Worm (Caenorhabditis elegans): ENCODE results near the gene pxd-1.

The pxd-1 gene

ce11 chrIII:3975008-3975407 lies 30.9 kb upstream of the pxd-1 start:
- no peak for TF ChIP-seq mls-2 (tag; optimal IDR thresholded peaks at IDR 0.05)
- no peak for TF ChIP-seq zip-8 (tag; optimal IDR thresholded peaks at IDR 0.05)
- no peak for TF ChIP-seq tbx-8 (GFP tag; optimal IDR thresholded peaks at IDR 0.05)
- no peak for TF ChIP-seq lsy-2 (tag; optimal IDR thresholded peaks at IDR 0.05)
- TF ChIP-seq cnd-1 (tag; optimal IDR thresholded peaks at IDR 0.05), result no peak
- TF ChIP-seq ceh-43 (GFP tag; optimal IDR thresholded peaks at IDR 0.05), result no peak
- TF ChIP-seq M03D4.4 (tag; optimal IDR thresholded peaks at IDR 0.05), result no peak
- TF ChIP-seq nhr-28 (tag; optimal IDR thresholded peaks at IDR 0.05), result no peak
- no peak for TF ChIP-seq mab-5 (tag; optimal IDR thresholded peaks at IDR 0.05)
- TF ChIP-seq snpc-4 (tag; optimal IDR thresholded peaks at IDR 0.05), result no peak
- TF ChIP-seq sptf-1 (tag; optimal IDR thresholded peaks at IDR 0.05), result no peak
- TF ChIP-seq unc-120 (tag; optimal IDR thresholded peaks at IDR 0.05; ENCODE audit: poor library complexity, severe bottlenecking), result no peak
- no peak for TF ChIP-seq ceh-83 (GFP tag; optimal IDR thresholded peaks at IDR 0.05)
- no peak for TF ChIP-seq flh-1 (GFP tag; optimal IDR thresholded peaks at IDR 0.05)
- TF ChIP-seq drap-1 (GFP tag; optimal IDR thresholded peaks at IDR 0.05), result no peak
- no peak for TF ChIP-seq elt-1 (tag; optimal IDR thresholded peaks at IDR 0.05; ENCODE audit: borderline replicate concordance, insufficient read depth)

- TF ChIP-seq cnd-1 (tag; optimal IDR thresholded peaks at IDR 0.05) (no peak), ceh-43 (GFP tag; optimal IDR thresholded peaks at IDR 0.05) (no peak), unc-39 (tag; optimal IDR thresholded peaks at IDR 0.05) (no peak), unc-62 (GFP tag; optimal IDR thresholded peaks at IDR 0.05) (no peak), ceh-39 (tag; optimal IDR thresholded peaks at IDR 0.05) (no peak), lin-13 (tag; optimal IDR thresholded peaks at IDR 0.05) (no peak), ceh-83 (GFP tag; optimal IDR thresholded peaks at IDR 0.05) (no peak), elt-3 (tag; optimal IDR thresholded peaks at IDR 0.05) (no peak), lin-32 (GFP tag; optimal IDR thresholded peaks at IDR 0.05) (no peak), mep-1 (tag; optimal IDR thresholded peaks at IDR 0.05) (no peak), sptf-1 (tag; optimal IDR thresholded peaks at IDR 0.05) (no peak), bed-3 (GFP tag; optimal IDR thresholded peaks at IDR 0.05) (no peak), ham-2 (GFP tag; optimal IDR thresholded peaks at IDR 0.05) (no peak), tbx-8 (GFP tag; optimal IDR thresholded peaks at IDR 0.05) (no peak), blmp-1 (tag; optimal IDR thresholded peaks at IDR 0.05) (no peak), mls-2 (tag; optimal IDR thresholded peaks at IDR 0.05) (no peak), elt-1 (tag; optimal IDR thresholded peaks at IDR 0.05; ENCODE audit: borderline replicate concordance, insufficient read depth) (no peak), mab-5 (tag; optimal IDR thresholded peaks at IDR 0.05) (no peak), zip-8 (tag; optimal IDR thresholded peaks at IDR 0.05) (no peak)
These were observed 29.7 kb upstream of the pxd-1 start, which contains the start of gene msi-1 for ce11 chrIII:3976291-3976690. Gene msi-1 (minus strand): TSS chrIII:3976391.

- no peak for TF ChIP-seq M03D4.4 (tag; optimal IDR thresholded peaks at IDR 0.05)
- no peak for TF ChIP-seq flh-1 (GFP tag; optimal IDR thresholded peaks at IDR 0.05)
- TF ChIP-seq mep-1 (tag; optimal IDR thresholded peaks at IDR 0.05), result no peak
- no peak for TF ChIP-seq nhr-2 (tag; optimal IDR thresholded peaks at IDR 0.05)
- no peak for TF ChIP-seq lin-32 (GFP tag; optimal IDR thresholded peaks at IDR 0.05)
- no peak for TF ChIP-seq elt-3 (tag; optimal IDR thresholded peaks at IDR 0.05)
- TF ChIP-seq hlh-1 (tag; optimal IDR thresholded peaks at IDR 0.05), result no peak
- no peak for TF ChIP-seq sptf-1 (tag; optimal IDR thresholded peaks at IDR 0.05)
- no peak for TF ChIP-seq elt-1 (tag; optimal IDR thresholded peaks at IDR 0.05; ENCODE audit: borderline replicate concordance, insufficient read depth)
- no peak for TF ChIP-seq pha-4 (tag; optimal IDR thresholded peaks at IDR 0.05)
- TF ChIP-seq ceh-83 (GFP tag; optimal IDR thresholded peaks at IDR 0.05), result no peak
These were observed 28.9 kb upstream of the pxd-1 start for ce11 chrIII:3976992-3977391.

- TF ChIP-seq ham-2 (GFP tag; optimal IDR thresholded peaks at IDR 0.05), result no peak
- TF ChIP-seq ceh-39 (tag; optimal IDR thresholded peaks at IDR 0.05), result no peak
- no peak for TF ChIP-seq lsy-2 (tag; optimal IDR thresholded peaks at IDR 0.05)
- no peak for TF ChIP-seq unc-62 (GFP tag; optimal IDR thresholded peaks at IDR 0.05)
- no peak for TF ChIP-seq nhr-2 (tag; optimal IDR thresholded peaks at IDR 0.05)
- no peak for TF ChIP-seq M03D4.4 (tag; optimal IDR thresholded peaks at IDR 0.05)
- no peak for TF ChIP-seq unc-39 (tag; optimal IDR thresholded peaks at IDR 0.05)
- no peak for TF ChIP-seq mep-1 (tag; optimal IDR thresholded peaks at IDR 0.05)
- no peak for TF ChIP-seq flh-1 (GFP tag; optimal IDR thresholded peaks at IDR 0.05)
- no peak for TF ChIP-seq ceh-43 (GFP tag; optimal IDR thresholded peaks at IDR 0.05)
- TF ChIP-seq elt-3 (tag; optimal IDR thresholded peaks at IDR 0.05), result no peak
These were observed 27.5 kb upstream of the pxd-1 start for ce11 chrIII:3978438-3978837.

ce11 chrIII:3979980-3980631 lies 25.8 kb upstream of the pxd-1 start:
- TF ChIP-seq nhr-28 (tag; optimal IDR thresholded peaks at IDR 0.05) (no peak), ceh-43 (GFP tag; optimal IDR thresholded peaks at IDR 0.05) (no peak), ceh-83 (GFP tag; optimal IDR thresholded peaks at IDR 0.05) (no peak), mab-5 (tag; optimal IDR thresholded peaks at IDR 0.05) (no peak), ztf-11 (tag; optimal IDR thresholded peaks at IDR 0.05) (no peak)
